Worm (Caenorhabditis elegans) whole organism, young adult: Measurements from ENCODE around the gene mlcd-1.

Experiments
- Y79H2A.3 ChIP-seq: fragments of 200-800 bp; sonication (Bioruptor generic); conservative IDR thresholded peaks from 2 replicates; pipeline ENCODE4 v1.3.6; 2022; ENCODE audit warnings: missing genetic modification reagents, missing genetic modification characterization, missing compliant biosample characterization
- ceh-40 ChIP-seq: fragments of 200-800 bp; sonication (Bioruptor generic); IDR thresholded peaks from 2 replicates; pipeline ENCODE4 v1.3.6; 2022; ENCODE audit warnings: missing genetic modification characterization, missing compliant biosample characterization
- ceh-58 ChIP-seq: fragments of 200-800 bp; sonication (Bioruptor generic); IDR thresholded peaks from 2 replicates; pipeline ENCODE4 v1.3.6; 2022; ENCODE audit warnings: missing genetic modification characterization, missing compliant biosample characterization
- dpl-1 ChIP-seq: fragments of 150-350 bp; optimal IDR thresholded peaks from 2 replicates; lab custom pipeline; 2014; ENCODE audit warnings: missing biosample characterization, missing genetic modification reagents, missing genetic modification characterization
- lag-1 ChIP-seq: fragments of 200-800 bp; sonication (Bioruptor generic); IDR thresholded peaks from 2 replicates; pipeline ENCODE4 v1.3.6; 2022; ENCODE audit warnings: missing genetic modification reagents, missing genetic modification characterization, missing compliant biosample characterization
- lin-35 ChIP-seq, 3 experiments: fragments of 150-350 bp in 2 of 3; sonication (generic microtip) in 1 of 3; optimal IDR thresholded peaks; 2 replicates each; lab custom pipeline; 2014 to 2018; ENCODE audit warnings: missing biosample characterization in 3 of 3, missing genetic modification characterization in 3 of 3, missing genetic modification reagents in 3 of 3
- nhr-90 ChIP-seq: sonication (generic microtip); optimal IDR thresholded peaks from 2 replicates; lab custom pipeline; 2016; ENCODE audit warnings: missing genotype, mild to moderate bottlenecking, missing genetic modification characterization, missing compliant biosample characterization
- sea-2 ChIP-seq: fragments of 200-800 bp; sonication (Bioruptor generic); IDR thresholded peaks from 2 replicates; pipeline ENCODE4 v1.3.6; 2022; ENCODE audit warnings: missing genetic modification characterization, missing compliant biosample characterization
- snpc-4 ChIP-seq, 5 experiments: fragments of 150-350 bp in 1 of 5; sonication (generic microtip) in 4 of 5; optimal IDR thresholded peaks; 2 replicates each; lab custom pipeline; 2014 to 2018; ENCODE audit warnings: missing genetic modification characterization in 5 of 5, missing biosample characterization in 3 of 5, antibody characterized with exemption in 2 of 5, mild to moderate bottlenecking in 2 of 5, missing compliant biosample characterization in 2 of 5, missing genotype in 2 of 5, moderate library complexity in 2 of 5, missing genetic modification reagents in 1 of 5
- unc-130 ChIP-seq: sonication (generic microtip); optimal IDR thresholded peaks from 2 replicates; lab custom pipeline; 2016; ENCODE audit warnings: missing genetic modification reagents, missing genetic modification characterization, missing compliant biosample characterization

DNA sequence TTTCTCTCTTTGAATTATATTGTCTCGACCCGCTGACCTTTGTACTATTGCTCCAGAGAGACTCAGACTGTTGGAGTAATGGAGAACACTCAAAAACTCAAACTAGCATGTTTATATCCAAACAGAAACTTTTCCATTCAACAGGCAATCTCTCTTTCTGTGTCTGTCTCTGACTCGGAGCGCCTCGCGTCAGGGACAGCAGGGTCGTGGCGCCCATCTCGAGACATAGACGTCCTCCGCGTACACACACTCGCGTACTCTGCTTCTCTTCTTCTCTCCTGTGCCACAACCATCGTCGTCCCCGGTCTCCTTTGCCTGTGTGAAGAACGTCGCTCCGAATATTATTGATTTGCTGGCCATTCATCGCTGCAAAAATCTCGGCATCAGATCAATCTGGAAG is 16.0 kb downstream of the mlcd-1 start:
- TF ChIP-seq ceh-40 (GFP tag; lab: Robert Waterston, UW) (no peak), unc-130 (no peak), Y79H2A.3 (GFP tag; lab: Robert Waterston, UW) (no peak), lin-35 (GFP tag; optimal IDR thresholded peaks at IDR 0.05; lab: Kevin White, UChicago) (no peak), dpl-1 (no peak), snpc-4 (GFP tag; optimal IDR thresholded peaks at IDR 0.05; lab: Kevin White, UChicago) (no peak), snpc-4 (tag; optimal IDR thresholded peaks at IDR 0.05; lab: Kevin White, UChicago) (peak in 3 of 4 experiments; percentile 12 to 55 (median 45)), sea-2 (no peak), nhr-90 (tag; lab: Kevin White, UChicago) (peak; percentile 45), ceh-58 (GFP tag; lab: Robert Waterston, UW) (no peak), lag-1 (no peak)
